Worm (Caenorhabditis elegans) whole organism, young adult: ENCODE data around the gene him-14.
A peak's percentile ranks its signal among the peaks of the same experiment; 100 is the strongest.

Source experiments
- C06A6.2 ChIP-seq: fragments of 200-800 bp; sonication (Bioruptor generic); conservative IDR thresholded peaks from 2 replicates; pipeline ENCODE4 v1.3.6; 2022; ENCODE audit warnings: missing genetic modification characterization, missing compliant biosample characterization
- F52B5.7 ChIP-seq: sonication (generic microtip); optimal IDR thresholded peaks from 2 replicates; lab custom pipeline; 2016; ENCODE audit warnings: mild to moderate bottlenecking, missing genetic modification characterization, missing compliant biosample characterization
- dox-1 ChIP-seq: fragments of 200-800 bp; sonication (Bioruptor generic); IDR thresholded peaks from 2 replicates; pipeline ENCODE4 v1.3.6; 2022; ENCODE audit warnings: missing genetic modification reagents, missing genetic modification characterization, missing compliant biosample characterization
- efl-1 ChIP-seq: fragments of 150-350 bp; optimal IDR thresholded peaks from 2 replicates; lab custom pipeline; 2014; ENCODE audit warnings: missing biosample characterization, missing genetic modification reagents, missing genetic modification characterization
- hlh-26 ChIP-seq: fragments of 200-800 bp; sonication (Bioruptor generic); conservative IDR thresholded peaks from 2 replicates; pipeline ENCODE4 v1.3.6; 2022; ENCODE audit warnings: missing genetic modification reagents, missing genetic modification characterization, missing compliant biosample characterization
- nfya-1 ChIP-seq: sonication (generic microtip); optimal IDR thresholded peaks from 2 replicates; lab custom pipeline; 2017; ENCODE audit warnings: antibody characterized with exemption, missing compliant biosample characterization, missing genetic modification characterization, borderline replicate concordance; ENCODE audit not compliant: insufficient read depth
- nhr-80 ChIP-seq: sonication (generic microtip); optimal IDR thresholded peaks from 2 replicates; lab custom pipeline; 2016; ENCODE audit warnings: missing genetic modification characterization, missing compliant biosample characterization
- snpc-4 ChIP-seq, 5 experiments: fragments of 150-350 bp in 1 of 5; sonication (generic microtip) in 4 of 5; optimal IDR thresholded peaks; 2 replicates each; lab custom pipeline; 2014 to 2018; ENCODE audit warnings: missing genetic modification characterization in 5 of 5, missing biosample characterization in 3 of 5, antibody characterized with exemption in 2 of 5, mild to moderate bottlenecking in 2 of 5, missing compliant biosample characterization in 2 of 5, missing genotype in 2 of 5, moderate library complexity in 2 of 5, missing genetic modification reagents in 1 of 5

DNA sequence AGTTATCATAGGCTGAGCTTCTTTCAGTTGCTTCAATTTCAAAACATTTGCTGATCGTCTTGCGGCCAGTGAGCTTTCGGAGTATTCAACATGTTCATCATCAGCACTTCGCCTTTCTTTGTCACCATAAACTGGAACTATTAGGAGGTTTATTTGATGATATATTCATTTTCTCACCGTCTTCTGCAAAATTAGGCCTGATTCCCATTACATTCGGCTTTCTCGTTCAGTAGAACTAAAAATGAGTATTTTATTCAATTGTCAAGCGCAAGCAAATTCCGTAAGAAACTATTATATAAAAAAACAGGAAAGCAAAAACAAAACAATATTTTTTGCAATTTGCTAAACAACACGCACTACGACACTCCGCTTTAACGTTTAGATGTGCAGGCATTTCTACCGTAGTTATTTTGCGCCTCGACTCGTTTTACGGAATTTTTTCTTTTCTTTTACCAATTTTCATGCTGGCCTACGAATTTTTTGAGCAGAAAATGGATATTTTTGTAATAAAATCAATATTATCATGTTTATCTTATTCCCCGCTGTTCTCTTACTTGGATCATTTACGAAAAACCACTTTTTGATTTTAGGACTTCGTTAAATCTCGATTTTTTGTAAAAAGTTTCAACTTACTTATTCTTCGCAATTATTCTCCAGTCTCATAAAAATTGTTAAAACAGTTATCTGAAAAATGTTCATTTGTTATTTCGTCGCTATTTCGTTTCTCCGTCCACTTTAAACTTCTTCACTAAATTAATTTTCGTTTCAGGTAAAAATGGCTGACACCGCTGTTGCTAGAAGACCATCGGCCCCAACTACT lies 35.2 kb upstream of the him-14 start, which contains the start of the genes farl-11 and rpl-33:
- TF ChIP-seq nfya-1 (tag; lab: Kevin White, UChicago) (no peak), C06A6.2 (GFP tag; lab: Robert Waterston, UW) (no peak), nhr-80 (tag; lab: Kevin White, UChicago) (peak; percentile 48), F52B5.7 (no peak), efl-1 (GFP tag; lab: Kevin White, UChicago) (peak; percentile 18), snpc-4 (GFP tag; optimal IDR thresholded peaks at IDR 0.05; lab: Kevin White, UChicago) (no peak), snpc-4 (tag; optimal IDR thresholded peaks at IDR 0.05; lab: Kevin White, UChicago) (peak in 3 of 4 experiments; percentile 33 to 65 (median 33)), hlh-26 (no peak), dox-1 (GFP tag; lab: Robert Waterston, UW) (0 out of 2 replicates have a peak, but pooled peaks have one; percentile 16)
